Fruit fly (Drosophila melanogaster): ENCODE results near the gene sba.
A peak's percentile ranks its signal among the peaks of the same experiment; 100 is the strongest.

Gene sba

dm6 chr3R:23931095-23931728 lies 8.4 kb upstream of the sba start, which contains the start of the genes Rpt2 and CG13599:
TSS of gene Rpt2 (minus strand) at chr3R:23931558.
TSS of gene CG13599 (plus strand) at chr3R:23931639.
- no peak for TF ChIP-seq rn (GFP tag; IDR thresholded peaks at IDR 0.05)
- no peak for TF ChIP-seq CG15710 (tag; optimal IDR thresholded peaks at IDR 0.05)
- peak; percentile 18 for TF ChIP-seq EcR (GFP tag; optimal IDR thresholded peaks at IDR 0.05)
- TF ChIP-seq CG13204 (GFP tag; optimal IDR thresholded peaks at IDR 0.05): no peak
- TF ChIP-seq D1 (tag; optimal IDR thresholded peaks at IDR 0.05): no peak
- TF ChIP-seq CG12605 (GFP tag; IDR thresholded peaks at IDR 0.05): no peak

DNA sequence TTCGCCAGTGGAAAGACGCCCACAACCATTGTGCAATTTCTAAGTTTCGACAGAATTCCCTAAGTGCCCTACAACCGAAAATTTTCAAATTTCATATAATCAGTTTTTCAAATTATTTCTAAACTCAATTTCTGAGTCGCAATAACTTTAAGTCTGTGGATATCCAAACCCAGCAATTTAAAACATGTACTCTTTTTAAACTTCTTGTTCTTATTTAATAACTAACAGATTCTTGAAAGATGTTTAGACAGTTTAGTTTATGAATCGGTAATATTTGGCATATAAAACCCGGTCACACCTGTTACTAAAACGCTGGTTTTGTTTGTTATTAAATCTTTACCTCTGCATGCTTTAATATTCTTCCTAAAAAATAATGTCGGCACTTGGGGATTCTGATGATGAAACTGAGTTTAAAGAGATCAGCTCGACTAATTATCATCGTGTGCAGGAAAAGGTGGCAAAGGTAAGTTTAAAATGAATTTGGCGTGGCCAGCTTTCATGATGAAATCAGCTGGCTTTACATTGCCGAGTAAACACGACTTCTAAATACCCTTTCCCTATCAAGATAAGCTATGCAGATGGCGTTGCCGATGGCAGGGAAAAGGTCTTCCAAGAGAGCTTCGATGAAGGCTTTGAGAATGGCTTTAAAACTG lies 6.3 kb upstream of the sba start, which contains the start of the genes CG43998, CG43999 and CG31142:
Gene CG43998, minus strand, starts transcription at position 51 of the 653 bp plus-strand sequence.
Gene CG43999, minus strand, starts transcription at position 51 of the 653 bp plus-strand sequence.
Gene CG31142, plus strand, starts transcription at position 294 of the 653 bp plus-strand sequence.
- TF ChIP-seq CG4496 (GFP tag; IDR thresholded peaks at IDR 0.05) (no peak), Snoo (tag; optimal IDR thresholded peaks at IDR 0.05) (peak; percentile 4)

DNA sequence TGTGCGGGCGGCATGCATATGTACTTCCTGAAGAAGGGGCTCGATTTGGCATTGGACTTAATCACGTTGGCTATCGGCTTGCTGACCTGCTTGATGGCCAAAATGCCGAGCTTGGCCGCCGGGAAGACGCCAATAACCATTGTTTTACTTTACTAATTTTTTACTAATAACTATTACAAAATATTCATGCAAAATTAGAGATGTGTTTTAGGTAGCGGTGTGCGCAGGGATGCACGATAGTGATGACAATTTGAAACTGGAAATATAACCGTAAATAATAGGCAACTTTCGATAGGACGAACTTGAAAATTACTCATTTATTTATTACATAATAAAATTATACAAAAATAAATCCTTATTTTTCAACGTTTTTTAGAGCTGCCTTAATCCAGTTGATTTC lies 4.7 kb upstream of the sba start, which contains the start of gene CG13601:
Gene CG13601, minus strand, starts transcription at position 206 of the 400 bp plus-strand sequence.
- 0 out of 3 replicates have a peak, but pooled peaks have one; percentile 24 for TF ChIP-seq CG4496 (GFP tag; IDR thresholded peaks at IDR 0.05)
- no peak for TF ChIP-seq CG17806 (tag; optimal IDR thresholded peaks at IDR 0.05)

DNA sequence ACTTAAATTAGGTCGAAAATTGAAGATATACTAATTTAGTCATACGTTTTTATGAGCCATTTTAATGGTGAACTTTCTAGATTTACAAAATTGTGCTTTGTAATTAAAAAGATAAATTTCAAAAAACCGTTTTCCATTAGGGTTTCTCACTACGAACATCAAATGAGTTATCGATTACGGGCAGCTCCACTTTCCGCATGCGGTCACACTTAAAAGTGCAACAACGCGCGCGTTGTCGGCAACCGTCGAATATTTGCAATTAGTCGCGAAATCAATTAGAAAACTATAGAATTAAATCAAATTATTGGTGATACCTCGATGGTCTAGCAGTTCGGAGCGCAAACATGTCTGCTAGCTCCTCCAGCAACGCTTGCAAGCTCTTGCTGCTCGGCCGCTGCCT lies 1.4 kb upstream of the sba start, which contains the start of gene Ndc1:
Gene Ndc1, plus strand, starts transcription at position 200 of the 400 bp plus-strand sequence.
- TF ChIP-seq CG15710 (tag; optimal IDR thresholded peaks at IDR 0.05) (no peak), CG9948 (tag; optimal IDR thresholded peaks at IDR 0.05) (no peak)

- TF ChIP-seq CG17806 (tag; optimal IDR thresholded peaks at IDR 0.05): peak; percentile 70
- 0 out of 2 replicates have a peak, but pooled peaks have one; percentile 36 for TF ChIP-seq rn (GFP tag; IDR thresholded peaks at IDR 0.05)
- peak; percentile 60 for TF ChIP-seq CG8301 (tag; optimal IDR thresholded peaks at IDR 0.05)
- TF ChIP-seq CG34367 (tag; optimal IDR thresholded peaks at IDR 0.05): no peak
- no peak for TF ChIP-seq CG14655 (GFP tag; optimal IDR thresholded peaks at IDR 0.05)
- TF ChIP-seq CG4496 (GFP tag; IDR thresholded peaks at IDR 0.05): peak; percentile 68; the same call in 2 of the 3 replicates
- peak; percentile 50 for TF ChIP-seq Pif1B (GFP tag; optimal IDR thresholded peaks at IDR 0.05)
- TF ChIP-seq EcR (GFP tag; optimal IDR thresholded peaks at IDR 0.05): peak; percentile 38
- peak; percentile 70 for TF ChIP-seq CG32121 (GFP tag; IDR thresholded peaks at IDR 0.05)
- TF ChIP-seq Snoo (tag; optimal IDR thresholded peaks at IDR 0.05): no peak
- TF ChIP-seq CG13204 (GFP tag; optimal IDR thresholded peaks at IDR 0.05): peak; percentile 31
- peak; percentile 53 for TF ChIP-seq CG8159 (tag; optimal IDR thresholded peaks at IDR 0.05)
- TF ChIP-seq CG9948 (tag; optimal IDR thresholded peaks at IDR 0.05): peak; percentile 57
- peak; percentile 63; the same call in 1 of the 3 replicates for TF ChIP-seq fd96Ca (GFP tag; IDR thresholded peaks at IDR 0.05)
- TF ChIP-seq Pif1A (GFP tag; optimal IDR thresholded peaks at IDR 0.05): peak; percentile 62
- peak; percentile 44 for TF ChIP-seq CG15710 (tag; optimal IDR thresholded peaks at IDR 0.05)
- peak; percentile 79 for TF ChIP-seq Ets98B (GFP tag; IDR thresholded peaks at IDR 0.05)
- no peak for TF ChIP-seq D1 (tag; optimal IDR thresholded peaks at IDR 0.05)
Observed at dm6 chr3R:23921701-23922501, 872 bp downstream of the sba start.

- TF ChIP-seq CG9948 (tag; optimal IDR thresholded peaks at IDR 0.05) (peak; percentile 33), EcR (GFP tag; optimal IDR thresholded peaks at IDR 0.05) (peak; percentile 62), CG8159 (tag; optimal IDR thresholded peaks at IDR 0.05) (peak; percentile 51), CG34367 (tag; optimal IDR thresholded peaks at IDR 0.05) (peak; percentile 37), D1 (tag; optimal IDR thresholded peaks at IDR 0.05) (no peak), Pif1A (GFP tag; optimal IDR thresholded peaks at IDR 0.05) (peak; percentile 6), fd96Ca (GFP tag; IDR thresholded peaks at IDR 0.05) (peak; percentile 62; the same call in 2 of the 3 replicates), gl (tag; optimal IDR thresholded peaks at IDR 0.05) (peak; percentile 44), CG13204 (GFP tag; optimal IDR thresholded peaks at IDR 0.05) (no peak), Snoo (tag; optimal IDR thresholded peaks at IDR 0.05) (peak; percentile 52), CG4496 (GFP tag; IDR thresholded peaks at IDR 0.05) (peak; percentile 74), Pif1B (GFP tag; optimal IDR thresholded peaks at IDR 0.05) (no peak), CG32121 (GFP tag; IDR thresholded peaks at IDR 0.05) (peak; percentile 24; the same call in 1 of the 2 replicates), Ets98B (GFP tag; IDR thresholded peaks at IDR 0.05) (peak; percentile 52), CG17806 (tag; optimal IDR thresholded peaks at IDR 0.05) (peak; percentile 36), rn (GFP tag; IDR thresholded peaks at IDR 0.05) (no peak), CG10348 (GFP tag; IDR thresholded peaks at IDR 0.05) (no peak), CG15710 (tag; optimal IDR thresholded peaks at IDR 0.05) (peak; percentile 58)
Observed at dm6 chr3R:23920874-23921539, 1.8 kb downstream of the sba start.
